Worm (Caenorhabditis elegans): ENCODE results near the gene F37A8.2.

Gene F37A8.2

ce11 chrIII:3915705-3916104, 15.6 kb downstream of the F37A8.2 start:
- no peak for TF ChIP-seq ceh-13 (GFP tag; optimal IDR thresholded peaks at IDR 0.05)
- TF ChIP-seq hmg-4 (GFP tag; optimal IDR thresholded peaks at IDR 0.05), result peak; percentile 32
- TF ChIP-seq tbx-37 (GFP tag; conservative IDR thresholded peaks at IDR 0.05), result no peak

ce11 chrIII:3914836-3915235, 16.5 kb downstream of the F37A8.2 start:
- TF ChIP-seq sea-1 (GFP tag; conservative IDR thresholded peaks at IDR 0.05) (no peak), pes-1 (GFP tag; IDR thresholded peaks at IDR 0.05) (0 out of 2 replicates have a peak, but pooled peaks have one; percentile 19), tbx-11 (GFP tag; IDR thresholded peaks at IDR 0.05) (no peak), ceh-13 (GFP tag; optimal IDR thresholded peaks at IDR 0.05) (no peak), aly-1 (tag; optimal IDR thresholded peaks at IDR 0.05) (peak; percentile 27), flt-1 (GFP tag; IDR thresholded peaks at IDR 0.05) (no peak), ama-1 (optimal IDR thresholded peaks at IDR 0.05) (no peak), B0310.2 (tag; optimal IDR thresholded peaks at IDR 0.05) (no peak)

DNA sequence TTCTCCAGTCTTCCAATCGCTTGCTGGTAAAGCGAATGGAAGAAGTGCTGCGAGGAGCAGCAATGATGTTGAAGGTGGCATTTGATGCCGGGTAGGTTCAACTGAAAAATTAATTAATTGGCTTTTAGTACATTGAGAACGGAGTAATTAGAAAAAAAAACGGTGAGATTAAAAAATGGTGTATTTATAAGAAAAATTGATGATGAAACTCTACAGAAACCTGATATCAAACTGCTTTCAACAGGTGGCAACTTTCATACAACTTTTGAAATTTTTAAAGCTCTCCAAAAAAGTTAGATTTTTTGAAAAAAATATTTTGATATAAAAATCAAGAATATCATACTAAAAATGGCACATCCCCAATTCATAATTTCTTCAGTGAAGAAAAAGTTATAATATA, 17.3 kb downstream of the F37A8.2 start, which contains the start of gene pat-3:
pat-3 (minus strand) TSS at position 101 of the 400 bp plus-strand sequence.
- no peak for TF ChIP-seq ets-7 (tag; optimal IDR thresholded peaks at IDR 0.05)
- TF ChIP-seq scrt-1 (GFP tag; IDR thresholded peaks at IDR 0.05), result no peak
- no peak for TF ChIP-seq tra-4 (tag; optimal IDR thresholded peaks at IDR 0.05)
- TF ChIP-seq hmg-4 (GFP tag; optimal IDR thresholded peaks at IDR 0.05), result no peak
- TF ChIP-seq pes-1 (GFP tag; IDR thresholded peaks at IDR 0.05), result no peak
- no peak for TF ChIP-seq sea-1 (GFP tag; conservative IDR thresholded peaks at IDR 0.05)
- no peak for TF ChIP-seq tbx-37 (GFP tag; conservative IDR thresholded peaks at IDR 0.05)
- no peak for TF ChIP-seq ceh-13 (GFP tag; optimal IDR thresholded peaks at IDR 0.05)

DNA sequence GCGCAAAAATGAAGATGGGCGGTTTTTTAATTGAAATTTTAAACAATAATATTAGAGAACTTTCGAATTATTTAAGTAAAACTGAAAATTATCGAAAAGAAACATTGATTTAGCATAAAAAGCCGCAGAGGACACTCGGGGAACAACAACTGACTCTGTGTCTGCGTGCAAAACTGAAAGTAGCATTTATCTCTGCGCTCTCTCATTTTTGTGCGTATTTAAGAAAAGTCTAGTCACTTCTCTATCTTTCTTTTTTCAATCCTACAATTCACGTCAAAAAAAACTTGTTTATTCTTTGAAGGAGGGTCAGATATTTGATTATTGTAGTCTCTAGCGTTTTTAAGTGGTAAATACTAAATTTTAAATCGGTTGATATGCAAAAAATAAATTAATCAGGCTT, 23.1 kb downstream of the F37A8.2 start:
- TF ChIP-seq hmbx-1 (tag; optimal IDR thresholded peaks at IDR 0.05), result no peak
- no peak for TF ChIP-seq B0310.2 (tag; optimal IDR thresholded peaks at IDR 0.05)
- no peak for TF ChIP-seq hnd-1 (tag; optimal IDR thresholded peaks at IDR 0.05)
- TF ChIP-seq tbx-37 (GFP tag; conservative IDR thresholded peaks at IDR 0.05), result no peak
- no peak for TF ChIP-seq ceh-13 (GFP tag; optimal IDR thresholded peaks at IDR 0.05)
- TF ChIP-seq tra-4 (tag; optimal IDR thresholded peaks at IDR 0.05), result no peak
- no peak for TF ChIP-seq F13C5.2 (tag; optimal IDR thresholded peaks at IDR 0.05)
- TF ChIP-seq ceh-36 (tag; optimal IDR thresholded peaks at IDR 0.05), result no peak

DNA sequence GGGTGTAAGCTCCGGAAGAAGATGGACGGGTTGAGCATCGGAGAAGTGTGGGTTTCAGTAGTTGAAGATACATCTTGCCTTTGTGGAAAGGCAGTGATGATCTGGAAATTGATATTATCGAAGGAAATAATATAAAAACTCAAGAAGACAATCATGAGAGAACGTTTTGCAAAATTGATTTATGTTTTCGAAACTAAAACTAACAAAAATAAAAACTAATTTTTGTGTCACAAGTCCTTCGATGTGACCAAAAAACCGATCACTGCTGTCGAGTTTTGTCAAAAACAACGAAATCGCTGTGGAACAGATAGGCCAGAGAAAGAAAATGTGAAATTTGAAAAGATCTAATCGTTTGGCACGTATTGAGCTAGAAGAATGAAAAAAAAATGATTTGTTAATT, 23.7 kb downstream of the F37A8.2 start, which contains the start of gene mmcm-1:
mmcm-1 (minus strand) TSS at position 101 of the 400 bp plus-strand sequence.
- no peak for TF ChIP-seq sea-1 (GFP tag; conservative IDR thresholded peaks at IDR 0.05)
- no peak for TF ChIP-seq scrt-1 (GFP tag; IDR thresholded peaks at IDR 0.05)
- TF ChIP-seq ets-7 (tag; optimal IDR thresholded peaks at IDR 0.05), result no peak
- no peak for TF ChIP-seq hmg-4 (GFP tag; optimal IDR thresholded peaks at IDR 0.05)
- TF ChIP-seq ceh-36 (tag; optimal IDR thresholded peaks at IDR 0.05), result no peak
- no peak for TF ChIP-seq tbx-11 (GFP tag; IDR thresholded peaks at IDR 0.05)
- no peak for TF ChIP-seq hmbx-1 (tag; optimal IDR thresholded peaks at IDR 0.05)
- no peak for TF ChIP-seq B0310.2 (tag; optimal IDR thresholded peaks at IDR 0.05)
- TF ChIP-seq F13C5.2 (tag; optimal IDR thresholded peaks at IDR 0.05), result no peak
- TF ChIP-seq tra-4 (tag; optimal IDR thresholded peaks at IDR 0.05), result no peak
- no peak for TF ChIP-seq ama-1 (optimal IDR thresholded peaks at IDR 0.05)
- TF ChIP-seq tbx-37 (GFP tag; conservative IDR thresholded peaks at IDR 0.05), result no peak
- TF ChIP-seq hnd-1 (tag; optimal IDR thresholded peaks at IDR 0.05), result no peak
- no peak for TF ChIP-seq aly-1 (tag; optimal IDR thresholded peaks at IDR 0.05)
- no peak for TF ChIP-seq pes-1 (GFP tag; IDR thresholded peaks at IDR 0.05)
- TF ChIP-seq flt-1 (GFP tag; IDR thresholded peaks at IDR 0.05), result no peak

DNA sequence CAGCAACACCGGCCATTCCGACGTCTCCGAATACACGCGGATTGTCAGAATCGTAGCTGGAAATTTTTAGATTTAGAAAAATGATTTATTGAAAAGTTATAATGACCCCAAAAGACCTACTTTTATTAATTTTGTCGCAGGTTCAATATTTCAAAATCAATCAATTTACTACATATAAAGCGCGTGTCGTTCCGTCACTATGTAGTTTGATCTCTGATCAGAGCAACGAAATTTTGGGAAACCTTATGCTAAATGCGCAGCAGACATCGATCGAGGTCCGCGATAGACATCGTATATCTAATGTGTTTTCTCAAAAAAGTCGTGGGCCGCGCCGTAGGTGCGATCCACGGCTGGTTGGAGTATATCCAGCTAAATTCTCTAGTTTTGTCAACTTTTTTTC, 24.8 kb downstream of the F37A8.2 start:
- TF ChIP-seq scrt-1 (GFP tag; IDR thresholded peaks at IDR 0.05) (no peak), tbx-11 (GFP tag; IDR thresholded peaks at IDR 0.05) (no peak), tra-4 (tag; optimal IDR thresholded peaks at IDR 0.05) (no peak), hmg-4 (GFP tag; optimal IDR thresholded peaks at IDR 0.05) (no peak), ceh-36 (tag; optimal IDR thresholded peaks at IDR 0.05) (no peak), hmbx-1 (tag; optimal IDR thresholded peaks at IDR 0.05) (no peak), F13C5.2 (tag; optimal IDR thresholded peaks at IDR 0.05) (no peak), flt-1 (GFP tag; IDR thresholded peaks at IDR 0.05) (no peak), tbx-37 (GFP tag; conservative IDR thresholded peaks at IDR 0.05) (no peak), pes-1 (GFP tag; IDR thresholded peaks at IDR 0.05) (no peak)

DNA sequence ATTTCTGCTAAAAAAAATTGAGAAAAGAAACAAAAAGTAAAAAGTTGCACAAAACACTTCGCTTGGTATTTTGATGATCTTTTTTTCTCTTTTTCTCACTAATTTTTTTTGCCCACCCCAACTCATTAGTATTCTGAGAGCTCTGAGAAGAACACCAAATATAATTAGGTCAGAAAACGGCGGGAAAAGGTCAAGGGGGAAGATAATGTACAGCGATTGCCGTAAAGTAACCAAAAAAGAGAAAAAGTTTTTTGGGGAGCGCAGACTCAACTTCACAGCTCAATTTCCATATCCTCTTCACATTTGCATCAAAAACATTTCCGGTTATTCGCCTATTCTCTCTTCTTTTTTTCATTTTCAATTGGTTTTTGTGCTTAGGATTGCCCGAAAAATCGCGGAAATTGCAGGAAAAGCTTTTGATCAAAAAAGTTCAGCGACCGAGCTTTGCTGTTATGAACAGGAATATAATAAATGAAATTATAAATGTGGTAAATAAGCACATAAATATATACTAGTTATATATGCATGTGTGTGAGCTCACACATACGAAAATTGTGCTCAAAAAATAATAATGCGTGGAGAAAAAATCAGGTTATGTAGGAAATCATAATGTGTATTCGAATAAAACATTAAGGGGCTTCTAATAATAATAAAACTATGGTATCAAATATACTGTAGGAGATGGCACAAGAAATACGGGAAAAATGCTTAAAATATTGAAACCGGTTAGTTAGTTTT, 28.6 kb downstream of the F37A8.2 start:
- no peak for TF ChIP-seq ceh-13 (GFP tag; optimal IDR thresholded peaks at IDR 0.05)
- no peak for TF ChIP-seq flt-1 (GFP tag; IDR thresholded peaks at IDR 0.05)
- no peak for TF ChIP-seq pes-1 (GFP tag; IDR thresholded peaks at IDR 0.05)
- no peak for TF ChIP-seq ets-7 (tag; optimal IDR thresholded peaks at IDR 0.05)
- no peak for TF ChIP-seq F13C5.2 (tag; optimal IDR thresholded peaks at IDR 0.05)
- no peak for TF ChIP-seq sea-1 (GFP tag; conservative IDR thresholded peaks at IDR 0.05)
- no peak for TF ChIP-seq ceh-36 (tag; optimal IDR thresholded peaks at IDR 0.05)

- TF ChIP-seq tbx-37 (GFP tag; conservative IDR thresholded peaks at IDR 0.05), result no peak
- TF ChIP-seq tbx-11 (GFP tag; IDR thresholded peaks at IDR 0.05), result no peak
- no peak for TF ChIP-seq B0310.2 (tag; optimal IDR thresholded peaks at IDR 0.05)
- TF ChIP-seq F13C5.2 (tag; optimal IDR thresholded peaks at IDR 0.05), result no peak
Measured at ce11 chrIII:3901542-3901941, 29.8 kb downstream of the F37A8.2 start, which contains the start of gene tir-1. Gene tir-1 (minus strand): TSS chrIII:3901642.
